Worm (Caenorhabditis elegans): ENCODE results near the gene alh-3.

alh-3 gene

DNA sequence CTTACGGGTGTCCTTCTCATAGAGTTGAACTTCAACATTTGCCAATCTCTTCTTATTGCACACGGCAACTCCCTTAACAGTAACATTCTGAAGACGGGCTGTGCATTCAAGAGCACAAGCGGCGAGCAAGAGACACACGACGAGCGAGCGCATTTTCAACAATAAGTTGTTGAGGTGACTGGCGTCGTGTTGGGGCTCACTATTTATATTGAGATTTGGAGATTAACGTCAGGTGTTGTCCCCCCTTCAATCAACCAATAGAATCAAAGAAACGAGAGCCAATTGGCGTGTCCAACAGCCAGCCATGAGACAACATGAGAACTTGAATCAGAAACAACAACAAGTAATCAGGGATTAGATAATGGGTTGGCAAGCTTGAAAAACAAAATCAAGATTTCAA, 41.6 kb downstream of the alh-3 start, which contains the start of gene ttr-16:
TSS of gene ttr-16 (minus strand) at position 176 of the 400 bp plus-strand sequence.
- TF ChIP-seq ztf-29 (GFP tag; IDR thresholded peaks at IDR 0.05) (no peak), flt-1 (GFP tag; IDR thresholded peaks at IDR 0.05) (0 out of 2 replicates have a peak, but pooled peaks have one; percentile 5)

DNA sequence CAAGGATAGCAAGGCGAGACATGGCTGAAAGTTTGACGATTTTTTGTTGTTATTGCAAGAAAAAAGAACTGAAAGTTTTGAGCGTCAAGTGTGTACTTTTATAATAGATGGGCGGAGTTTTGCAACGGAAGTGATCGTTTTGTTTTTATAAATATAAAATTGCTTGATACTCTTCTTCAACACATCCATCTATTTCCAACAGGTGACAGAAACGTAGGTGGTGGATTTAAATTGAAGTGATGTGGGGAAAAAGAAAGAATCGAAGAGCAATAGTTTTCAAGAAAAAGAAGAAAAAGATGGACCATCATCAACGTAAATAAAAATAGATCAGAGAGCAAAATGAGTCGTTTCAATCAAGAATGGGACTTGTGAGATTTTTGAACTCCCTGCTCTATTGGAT, 44.6 kb downstream of the alh-3 start, which contains the start of gene ttr-17:
TSS of gene ttr-17 (minus strand) at position 24 of the 400 bp plus-strand sequence.
- TF ChIP-seq T22C8.4 (GFP tag; IDR thresholded peaks at IDR 0.05) (no peak), klf-2 (GFP tag; conservative IDR thresholded peaks at IDR 0.05) (no peak), ztf-29 (GFP tag; IDR thresholded peaks at IDR 0.05) (no peak), tab-1 (GFP tag; IDR thresholded peaks at IDR 0.05) (no peak), med-1 (GFP tag; optimal IDR thresholded peaks at IDR 0.05; ENCODE audit: insufficient read depth) (no peak), cog-1 (tag; optimal IDR thresholded peaks at IDR 0.05) (no peak), ztf-23 (GFP tag; IDR thresholded peaks at IDR 0.05) (no peak), flt-1 (GFP tag; IDR thresholded peaks at IDR 0.05) (no peak)

DNA sequence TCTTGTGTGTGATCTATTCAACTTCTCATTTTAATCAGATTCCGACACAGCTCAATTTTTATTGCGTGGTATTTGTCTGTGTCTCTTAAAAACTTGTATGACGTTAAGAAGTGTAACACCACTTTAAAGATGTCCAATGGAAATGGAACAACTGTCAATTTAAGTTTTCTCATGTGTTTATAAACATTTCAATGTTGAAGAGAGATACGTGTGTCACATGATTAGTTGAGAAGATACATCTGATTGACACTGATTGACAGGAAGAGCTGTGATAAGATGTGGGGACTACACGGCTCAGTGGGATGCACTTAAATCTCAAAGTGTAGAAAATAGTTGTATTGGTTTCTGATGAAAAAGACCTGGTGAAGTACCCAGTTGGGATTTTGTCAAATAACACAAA, 45.9 kb downstream of the alh-3 start:
- TF ChIP-seq ref-1 (GFP tag; conservative IDR thresholded peaks at IDR 0.05): no peak
- no peak for TF ChIP-seq med-1 (GFP tag; optimal IDR thresholded peaks at IDR 0.05; ENCODE audit: insufficient read depth)
- no peak for TF ChIP-seq klf-2 (GFP tag; conservative IDR thresholded peaks at IDR 0.05)
- no peak for TF ChIP-seq cog-1 (tag; optimal IDR thresholded peaks at IDR 0.05)
- no peak for TF ChIP-seq ztf-29 (GFP tag; IDR thresholded peaks at IDR 0.05)
- TF ChIP-seq ztf-23 (GFP tag; IDR thresholded peaks at IDR 0.05): no peak
- no peak for TF ChIP-seq flt-1 (GFP tag; IDR thresholded peaks at IDR 0.05)
- TF ChIP-seq tab-1 (GFP tag; IDR thresholded peaks at IDR 0.05): no peak
- no peak for TF ChIP-seq T22C8.4 (GFP tag; IDR thresholded peaks at IDR 0.05)
